Fruit fly (Drosophila melanogaster) whole organism, wandering third instar larva: ENCODE data around the gene MtnC.
A peak's percentile ranks its signal among the peaks of the same experiment; 100 is the strongest.

Source experiments
- Abd-B ChIP-seq: fragments of >200 bp; optimal IDR thresholded peaks from 2 replicates; lab custom pipeline; 2017; ENCODE audit warnings: missing biosample characterization, missing genetic modification characterization
- CG32264 ChIP-seq: fragments of 200-800 bp; sonication (Bioruptor generic); optimal IDR thresholded peaks from 2 replicates; lab custom pipeline; 2016; ENCODE audit warnings: missing biosample characterization, missing genetic modification characterization
- CG9705 ChIP-seq: fragments of 200-800 bp; sonication (Bioruptor generic); optimal IDR thresholded peaks from 2 replicates; lab custom pipeline; 2018; ENCODE audit warnings: missing biosample characterization, mild to moderate bottlenecking, missing genetic modification characterization
- CrebA ChIP-seq: fragments of 200-800 bp; sonication (Bioruptor generic); optimal IDR thresholded peaks from 2 replicates; lab custom pipeline; 2016; ENCODE audit warnings: missing biosample characterization, mild to moderate bottlenecking, missing genetic modification characterization, borderline replicate concordance
- Dfd ChIP-seq: fragments of >200 bp; optimal IDR thresholded peaks from 2 replicates; lab custom pipeline; 2017; ENCODE audit warnings: missing biosample characterization, missing genetic modification characterization
- Dif ChIP-seq: fragments of 200-275, 200-300 bp; sonication (Bioruptor generic); optimal IDR thresholded peaks from 2 replicates; lab custom pipeline; 2018; ENCODE audit warnings: missing biosample characterization, missing genetic modification characterization; ENCODE audit not compliant: partially characterized antibody
- GATAd ChIP-seq: sonication (Bioruptor generic); optimal IDR thresholded peaks from 2 replicates; lab custom pipeline; 2016; ENCODE audit warnings: missing biosample characterization, missing genetic modification characterization
- Hr78 ChIP-seq: fragments of >200 bp; optimal IDR thresholded peaks from 2 replicates; lab custom pipeline; 2017; ENCODE audit warnings: missing biosample characterization, missing genetic modification characterization
- Hr83 ChIP-seq: fragments of 200-300 bp; sonication (Bioruptor generic); optimal IDR thresholded peaks from 2 replicates; lab custom pipeline; 2016; ENCODE audit warnings: missing biosample characterization, mild to moderate bottlenecking, missing genetic modification characterization, moderate library complexity; ENCODE audit not compliant: poor library complexity, severe bottlenecking
- Jra ChIP-seq: sonication (Bioruptor generic); optimal IDR thresholded peaks from 2 replicates; lab custom pipeline; 2016; ENCODE audit warnings: missing biosample characterization, missing genetic modification characterization
- Mio ChIP-seq: sonication (Bioruptor generic); optimal IDR thresholded peaks from 2 replicates; lab custom pipeline; 2016; ENCODE audit warnings: missing biosample characterization, missing genetic modification characterization
- Myc ChIP-seq: fragments of >200 bp; optimal IDR thresholded peaks from 2 replicates; lab custom pipeline; 2017
- N ChIP-seq: fragments of >200 bp; optimal IDR thresholded peaks from 2 replicates; lab custom pipeline; 2018; ENCODE audit warnings: missing biosample characterization, missing external identifiers, missing genetic modification characterization
- OdsH ChIP-seq: fragments of 200-800 bp; sonication (Bioruptor generic); optimal IDR thresholded peaks from 2 replicates; lab custom pipeline; 2016; ENCODE audit warnings: missing biosample characterization, mild to moderate bottlenecking, missing genetic modification characterization
- Rel ChIP-seq, 2 experiments: fragments of 200-800 bp; sonication (Bioruptor generic) in 1 of 2; optimal IDR thresholded peaks; 2 replicates in 1 of 2; 3 replicates in 1 of 2; lab custom pipeline; 2016 to 2019; ENCODE audit warnings: mild to moderate bottlenecking in 2 of 2, missing biosample characterization in 2 of 2, missing genetic modification characterization in 2 of 2, moderate library complexity in 1 of 2
- Sp1 ChIP-seq: fragments of 200-800 bp; sonication (Bioruptor generic); optimal IDR thresholded peaks from 3 replicates; lab custom pipeline; 2019; ENCODE audit warnings: missing biosample characterization, mild to moderate bottlenecking, missing genetic modification characterization, moderate library complexity
- Vsx2 ChIP-seq: fragments of 200-300, 225-300 bp; sonication (Bioruptor generic); optimal IDR thresholded peaks from 2 replicates; lab custom pipeline; 2018; ENCODE audit warnings: missing biosample characterization, missing genetic modification characterization; ENCODE audit not compliant: partially characterized antibody
- br ChIP-seq: fragments of 200-800 bp; sonication (Bioruptor generic); optimal IDR thresholded peaks from 2 replicates; lab custom pipeline; 2016; ENCODE audit warnings: missing biosample characterization, missing genetic modification characterization
- brk ChIP-seq: fragments of 200-800 bp; sonication (Bioruptor generic); optimal IDR thresholded peaks from 2 replicates; lab custom pipeline; 2016; ENCODE audit warnings: missing biosample characterization, mild to moderate bottlenecking, missing genetic modification characterization
- dl ChIP-seq, 2 experiments: fragments of 175-275, 200-275 bp in 1 of 2; fragments of 200-275 bp in 1 of 2; sonication (Bioruptor generic); optimal IDR thresholded peaks; lab custom pipeline; 2018; ENCODE audit warnings: mild to moderate bottlenecking in 2 of 2, missing biosample characterization in 2 of 2, missing genetic modification characterization in 2 of 2, moderate library complexity in 2 of 2; ENCODE audit not compliant: partially characterized antibody in 2 of 2, insufficient read depth in 1 of 2
- dmrt93B ChIP-seq: fragments of 200-800 bp; sonication (Bioruptor generic); optimal IDR thresholded peaks from 2 replicates; lab custom pipeline; 2018; ENCODE audit warnings: missing biosample characterization, mild to moderate bottlenecking, missing genetic modification characterization
- dsf ChIP-seq: sonication (Bioruptor generic); optimal IDR thresholded peaks from 2 replicates; lab custom pipeline; 2016; ENCODE audit warnings: missing biosample characterization, missing genetic modification characterization, borderline replicate concordance
- ey ChIP-seq: fragments of 200-800 bp; sonication (Bioruptor generic); optimal IDR thresholded peaks from 2 replicates; lab custom pipeline; 2016; ENCODE audit warnings: missing biosample characterization, missing genetic modification characterization
- foxo ChIP-seq, 2 experiments: fragments of 200-800 bp; sonication (Bioruptor generic); optimal IDR thresholded peaks; 2 replicates in 1 of 2; 3 replicates in 1 of 2; lab custom pipeline; 2016 to 2017; ENCODE audit warnings: missing biosample characterization in 2 of 2, missing genetic modification characterization in 2 of 2
- fru ChIP-seq: fragments of 200-800 bp; sonication (Bioruptor generic); optimal IDR thresholded peaks from 3 replicates; lab custom pipeline; 2016; ENCODE audit warnings: missing biosample characterization, mild to moderate bottlenecking, missing genetic modification characterization
- h ChIP-seq: fragments of 200-800 bp; sonication (Bioruptor generic); optimal IDR thresholded peaks from 3 replicates; lab custom pipeline; 2016; ENCODE audit warnings: missing biosample characterization, mild to moderate bottlenecking, missing genetic modification characterization
- jim ChIP-seq: fragments of 175-275, 200-325 bp; sonication (Bioruptor generic); optimal IDR thresholded peaks from 2 replicates; lab custom pipeline; 2016; ENCODE audit warnings: missing biosample characterization, mild to moderate bottlenecking, missing genetic modification characterization
- lola ChIP-seq: fragments of >200 bp; optimal IDR thresholded peaks from 2 replicates; lab custom pipeline; 2017; ENCODE audit warnings: missing biosample characterization, missing genetic modification characterization
- pan ChIP-seq: fragments of >200 bp; optimal IDR thresholded peaks from 2 replicates; lab custom pipeline; 2017
- psq ChIP-seq: fragments of 200-800 bp; sonication (Bioruptor generic); optimal IDR thresholded peaks from 3 replicates; lab custom pipeline; 2017; ENCODE audit warnings: missing biosample characterization, mild to moderate bottlenecking, missing genetic modification characterization, moderate library complexity
- rgr ChIP-seq: fragments of 200-800 bp; sonication (Bioruptor generic); optimal IDR thresholded peaks from 3 replicates; lab custom pipeline; 2016; ENCODE audit warnings: missing biosample characterization, mild to moderate bottlenecking, missing genetic modification characterization
- sage ChIP-seq: fragments of 200-800 bp; sonication (Bioruptor generic); optimal IDR thresholded peaks from 2 replicates; lab custom pipeline; 2016; ENCODE audit warnings: missing biosample characterization, mild to moderate bottlenecking, missing genetic modification characterization
- sv ChIP-seq: fragments of 200-800 bp; sonication (Bioruptor generic); optimal IDR thresholded peaks from 3 replicates; lab custom pipeline; 2016; ENCODE audit warnings: missing biosample characterization, missing genetic modification characterization
- tai ChIP-seq: sonication (Bioruptor generic); optimal IDR thresholded peaks from 2 replicates; lab custom pipeline; 2016; ENCODE audit warnings: missing biosample characterization, missing genetic modification characterization
- usp ChIP-seq: fragments of >200 bp; optimal IDR thresholded peaks from 2 replicates; lab custom pipeline; 2017; ENCODE audit warnings: missing biosample characterization, missing genetic modification characterization
- woc ChIP-seq: sonication (Bioruptor generic); optimal IDR thresholded peaks from 2 replicates; lab custom pipeline; 2016; ENCODE audit warnings: missing biosample characterization, mild to moderate bottlenecking, missing genetic modification characterization

MtnC gene

dm6 chr3R:20360008-20360407 lies at the start of gene MtnC:
Gene MtnC (plus strand): TSS chr3R:20360308.
- TF ChIP-seq rgr (GFP tag; lab: Kevin White, UChicago) (no peak), jim (no peak), tai (GFP tag; lab: Kevin White, UChicago) (no peak), fru (GFP tag; lab: Kevin White, UChicago) (no peak), brk (GFP tag; lab: Kevin White, UChicago) (no peak), dmrt93B (GFP tag; lab: Kevin White, UChicago) (no peak), Rel (GFP tag; optimal IDR thresholded peaks at IDR 0.05; lab: Kevin White, UChicago) (no peak), Rel (tag; optimal IDR thresholded peaks at IDR 0.05; lab: Kevin White, UChicago) (no peak), Myc (lab: Kevin White, UChicago) (no peak), foxo (GFP tag; optimal IDR thresholded peaks at IDR 0.05; lab: Kevin White, UChicago) (no peak), Mio (GFP tag; lab: Kevin White, UChicago) (no peak), psq (GFP tag; lab: Kevin White, UChicago) (no peak), Hr78 (GFP tag; lab: Kevin White, UChicago) (no peak), Dfd (GFP tag; lab: Kevin White, UChicago) (no peak)

dm6 chr3R:20310498-20310822 lies 49.6 kb upstream of the MtnC start:
- TF ChIP-seq tai (GFP tag; lab: Kevin White, UChicago), result no peak
- no peak for TF ChIP-seq Vsx2 (GFP tag; lab: Kevin White, UChicago)
- no peak for TF ChIP-seq fru (GFP tag; lab: Kevin White, UChicago)
- no peak for TF ChIP-seq usp (GFP tag; lab: Kevin White, UChicago)
- TF ChIP-seq Myc (lab: Kevin White, UChicago), result no peak
- no peak for TF ChIP-seq CrebA (GFP tag; lab: Kevin White, UChicago)
- TF ChIP-seq Hr78 (GFP tag; lab: Kevin White, UChicago), result no peak
- no peak for TF ChIP-seq ey (GFP tag; lab: Kevin White, UChicago)
- TF ChIP-seq Dfd (GFP tag; lab: Kevin White, UChicago), result no peak
- no peak for TF ChIP-seq jim

- TF ChIP-seq rgr (GFP tag; lab: Kevin White, UChicago) (peak; percentile 26), Jra (GFP tag; lab: Kevin White, UChicago) (no peak), Dif (GFP tag; lab: Kevin White, UChicago) (no peak), GATAd (GFP tag; lab: Kevin White, UChicago) (no peak), br (GFP tag; lab: Kevin White, UChicago) (peak; percentile 11), sage (no peak), Abd-B (no peak), brk (GFP tag; lab: Kevin White, UChicago) (no peak), ey (GFP tag; lab: Kevin White, UChicago) (peak; percentile 24), Dfd (GFP tag; lab: Kevin White, UChicago) (no peak), CG32264 (GFP tag; lab: Kevin White, UChicago) (no peak), CG9705 (GFP tag; lab: Kevin White, UChicago) (no peak), OdsH (GFP tag; lab: Kevin White, UChicago) (no peak), Hr83 (no peak), pan (lab: Kevin White, UChicago) (no peak), tai (GFP tag; lab: Kevin White, UChicago) (peak; percentile 16), foxo (GFP tag; optimal IDR thresholded peaks at IDR 0.05; lab: Kevin White, UChicago) (peak in 1 of 2 experiments; percentile 26), dsf (GFP tag; lab: Kevin White, UChicago) (no peak), N (GFP tag; lab: Kevin White, UChicago) (no peak), lola (no peak), Mio (GFP tag; lab: Kevin White, UChicago) (no peak), dl (GFP tag; optimal IDR thresholded peaks at IDR 0.05; lab: Kevin White, UChicago; ENCODE audit: insufficient read depth in 1 of 2, partially characterized antibody in 2 of 2) (no peak), Sp1 (GFP tag; lab: Kevin White, UChicago) (peak; percentile 23), psq (GFP tag; lab: Kevin White, UChicago) (no peak), sv (GFP tag; lab: Kevin White, UChicago) (no peak), h (GFP tag; lab: Kevin White, UChicago) (no peak), Vsx2 (GFP tag; lab: Kevin White, UChicago) (no peak), usp (GFP tag; lab: Kevin White, UChicago) (no peak), jim (no peak), Myc (lab: Kevin White, UChicago) (no peak), fru (GFP tag; lab: Kevin White, UChicago) (peak; percentile 3), woc (GFP tag; lab: Kevin White, UChicago) (peak; percentile 5), dmrt93B (GFP tag; lab: Kevin White, UChicago) (no peak), Rel (GFP tag; optimal IDR thresholded peaks at IDR 0.05; lab: Kevin White, UChicago) (no peak), Rel (tag; optimal IDR thresholded peaks at IDR 0.05; lab: Kevin White, UChicago) (no peak)
- TF ChIP-seq, all 38 proteins: peak for 8
These were observed 49.2 kb upstream of the MtnC start for dm6 chr3R:20310905-20311304.
